Fruit fly (Drosophila melanogaster): ENCODE results near the gene Sec15.

DNA sequence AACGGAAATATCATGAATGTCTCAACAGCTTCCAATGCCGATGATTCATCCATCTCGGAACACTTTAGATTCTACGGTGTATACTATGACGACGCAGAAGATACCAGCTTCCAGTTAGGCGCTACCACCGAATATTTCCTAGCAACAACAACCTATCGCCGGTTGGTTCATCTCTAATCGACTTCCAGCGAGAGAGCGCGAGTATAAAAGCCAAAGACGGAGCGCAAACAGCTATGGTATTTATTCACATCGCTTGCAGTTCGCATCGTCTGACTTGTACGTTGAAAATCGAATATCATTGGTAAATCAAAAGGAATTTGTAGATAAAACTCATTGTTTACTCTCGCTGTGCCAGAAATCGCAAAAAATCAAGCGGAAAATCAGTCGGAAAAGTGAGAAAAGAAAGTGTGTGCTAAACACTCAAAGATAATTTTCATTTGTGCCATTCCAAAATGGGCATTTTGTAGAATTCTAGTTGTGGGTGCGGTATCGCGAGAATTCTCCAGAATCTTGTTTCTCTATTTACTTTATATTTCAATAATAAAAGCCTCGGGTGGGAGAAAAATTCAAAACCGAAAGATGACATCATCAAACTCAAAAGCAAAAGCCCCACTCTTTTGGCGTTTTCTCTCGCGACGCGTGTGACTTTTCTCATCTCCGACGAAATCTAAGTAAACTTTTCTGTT, 42.6 kb downstream of the Sec15 start, which contains the start of gene AnxB9:
- TF ChIP-seq CG4496 (GFP tag; IDR thresholded peaks at IDR 0.05) (peak; percentile 56; the same call in 1 of the 3 replicates), EcR (GFP tag; optimal IDR thresholded peaks at IDR 0.05) (peak; percentile 3), CG32121 (GFP tag; IDR thresholded peaks at IDR 0.05) (peak; percentile 51; the same call in 1 of the 2 replicates), gl (tag; optimal IDR thresholded peaks at IDR 0.05) (no peak), CG10348 (GFP tag; IDR thresholded peaks at IDR 0.05) (no peak), CG13204 (GFP tag; optimal IDR thresholded peaks at IDR 0.05) (no peak), CG15710 (tag; optimal IDR thresholded peaks at IDR 0.05) (peak; percentile 3)

Data from whole organism, pupa.